Fruit fly (Drosophila melanogaster) whole organism, prepupa: ENCODE results near the gene lsn.

Experiments
- CG11762 ChIP-seq: fragments of 200-800 bp; sonication (Bioruptor generic); optimal IDR thresholded peaks from 3 replicates; lab custom pipeline; 2016; ENCODE audit warnings: missing biosample characterization, missing genetic modification characterization; ENCODE audit not compliant: insufficient read depth
- CG6163 ChIP-seq: fragments of 200-800 bp; sonication (Bioruptor generic); IDR thresholded peaks from 3 replicates; pipeline ENCODE4 v1.3.6; 2022; ENCODE audit warnings: missing biosample characterization, missing genetic modification characterization
- CG6854 ChIP-seq: fragments of 200-800 bp; sonication (Bioruptor generic); optimal IDR thresholded peaks from 2 replicates; lab custom pipeline; 2017; ENCODE audit warnings: missing biosample characterization, mild to moderate bottlenecking, missing genetic modification characterization
- Eip93F ChIP-seq: fragments of 200-800 bp; sonication (Bioruptor generic); optimal IDR thresholded peaks from 2 replicates; lab custom pipeline; 2016; ENCODE audit warnings: missing biosample characterization, mild to moderate bottlenecking, missing genetic modification characterization
- Gug ChIP-seq: fragments of 200-800 bp; sonication (Bioruptor generic); IDR thresholded peaks from 2 replicates; pipeline ENCODE4 v1.3.6; 2022; ENCODE audit warnings: missing biosample characterization, missing genetic modification characterization
- Hr39 ChIP-seq: fragments of 200-800 bp; sonication (Bioruptor generic); optimal IDR thresholded peaks from 2 replicates; lab custom pipeline; 2016; ENCODE audit warnings: missing biosample characterization, missing genetic modification characterization
- dac ChIP-seq: fragments of 200-800 bp; sonication (Bioruptor generic); optimal IDR thresholded peaks from 2 replicates; lab custom pipeline; 2017; ENCODE audit warnings: missing biosample characterization, mild to moderate bottlenecking, missing genetic modification characterization
- fd85E ChIP-seq: fragments of 200-800 bp; sonication (Bioruptor generic); optimal IDR thresholded peaks from 3 replicates; lab custom pipeline; 2016; ENCODE audit warnings: missing biosample characterization, missing genetic modification characterization
- ss ChIP-seq, 2 experiments: fragments of 200-800 bp; sonication (Bioruptor generic); optimal IDR thresholded peaks; 2 replicates in 1 of 2; 3 replicates in 1 of 2; lab custom pipeline; 2017 to 2018; ENCODE audit warnings: mild to moderate bottlenecking in 2 of 2, missing biosample characterization in 2 of 2, missing genetic modification characterization in 2 of 2, moderate library complexity in 1 of 2

- TF ChIP-seq fd85E (no peak), CG6854 (GFP tag; lab: Kevin White, UChicago) (no peak), CG11762 (GFP tag; lab: Kevin White, UChicago) (no peak), dac (GFP tag; lab: Kevin White, UChicago) (no peak), ss (GFP tag; optimal IDR thresholded peaks at IDR 0.05; lab: Kevin White, UChicago) (no peak), CG6163 (GFP tag; lab: Robert Waterston, UW) (no peak), Hr39 (GFP tag; lab: Kevin White, UChicago) (no peak), Gug (no peak), Eip93F (GFP tag; lab: Kevin White, UChicago) (no peak)
These were observed 15.5 kb downstream of the lsn start, which contains the start of gene CG31465 for dm6 chr3R:21880510-21880909.
